Fruit fly (Drosophila melanogaster) whole organism, embryonic: Measurements from ENCODE around the gene CG7781.

Source experiments
- Ada2b ChIP-seq: fragments of 200-800 bp; sonication (Bioruptor generic); IDR thresholded peaks from 2 replicates; pipeline ENCODE4 v1.3.6; 2022; ENCODE audit warnings: missing biosample characterization, missing genetic modification characterization
- Adf1 ChIP-seq: fragments of 200-800 bp; sonication (Bioruptor generic); IDR thresholded peaks from 2 replicates; pipeline ENCODE4 v1.3.6; 2022; ENCODE audit warnings: missing biosample characterization, missing genetic modification characterization
- Atf6 ChIP-seq: fragments of 200-800 bp; sonication (Bioruptor generic); IDR thresholded peaks from 2 replicates; pipeline ENCODE4 v1.3.6; 2022; ENCODE audit warnings: missing biosample characterization, missing genetic modification characterization
- B-H2 ChIP-seq: fragments of 200-800 bp; sonication (Bioruptor generic); optimal IDR thresholded peaks from 2 replicates; lab custom pipeline; 2018; ENCODE audit warnings: missing biosample characterization, mild to moderate bottlenecking, missing genetic modification characterization
- CG10565 ChIP-seq: fragments of 200-800 bp; sonication (Bioruptor generic); optimal IDR thresholded peaks from 3 replicates; lab custom pipeline; 2016; ENCODE audit warnings: missing biosample characterization, mild to moderate bottlenecking, missing genetic modification characterization
- CG12299 ChIP-seq: fragments of 200-800 bp; sonication (Bioruptor generic); optimal IDR thresholded peaks from 2 replicates; lab custom pipeline; 2018; ENCODE audit warnings: missing biosample characterization, mild to moderate bottlenecking, missing genetic modification characterization
- CG12659 ChIP-seq: fragments of 200-800 bp; sonication (Bioruptor generic); optimal IDR thresholded peaks from 3 replicates; lab custom pipeline; 2017; ENCODE audit warnings: mild to moderate bottlenecking, missing biosample characterization, missing genetic modification reagents, missing genetic modification characterization
- CG13894 ChIP-seq: fragments of 200-800 bp; sonication (Bioruptor generic); optimal IDR thresholded peaks from 3 replicates; lab custom pipeline; 2018; ENCODE audit warnings: missing biosample characterization, mild to moderate bottlenecking, missing genetic modification characterization, moderate library complexity
- CG16779 ChIP-seq: fragments of 200-800 bp; sonication (Bioruptor generic); IDR thresholded peaks from 2 replicates; pipeline ENCODE4 v1.3.6; 2022; ENCODE audit warnings: missing biosample characterization, missing genetic modification characterization
- CG16815 ChIP-seq: fragments of 200-800 bp; sonication (Bioruptor generic); optimal IDR thresholded peaks from 3 replicates; lab custom pipeline; 2017; ENCODE audit warnings: missing biosample characterization, mild to moderate bottlenecking, missing genetic modification characterization
- CG17359 ChIP-seq: fragments of 200-800 bp; sonication (Bioruptor generic); optimal IDR thresholded peaks from 3 replicates; lab custom pipeline; 2018; ENCODE audit warnings: missing biosample characterization, mild to moderate bottlenecking, missing genetic modification characterization, moderate library complexity
- CG18262 ChIP-seq: fragments of 200-800 bp; optimal IDR thresholded peaks from 3 replicates; lab custom pipeline; 2019; ENCODE audit warnings: missing biosample characterization, mild to moderate bottlenecking, missing genetic modification characterization, moderate library complexity
- CG32532 ChIP-seq: fragments of 200-800 bp; sonication (Bioruptor generic); IDR thresholded peaks from 2 replicates; pipeline ENCODE4 v1.3.6; 2022; ENCODE audit warnings: missing biosample characterization, missing genetic modification characterization
- CG33557 ChIP-seq: fragments of 200-800 bp; sonication (Bioruptor generic); optimal IDR thresholded peaks from 2 replicates; lab custom pipeline; 2019; ENCODE audit warnings: missing biosample characterization, mild to moderate bottlenecking, missing genetic modification characterization, moderate library complexity
- CG6683 ChIP-seq: fragments of 200-800 bp; sonication (Bioruptor generic); optimal IDR thresholded peaks from 2 replicates; lab custom pipeline; 2017; ENCODE audit warnings: missing biosample characterization, mild to moderate bottlenecking, missing genetic modification characterization, missing genetic modification reagents
- CG8944 ChIP-seq: fragments of 200-800 bp; sonication (Bioruptor generic); optimal IDR thresholded peaks from 3 replicates; lab custom pipeline; 2016; ENCODE audit warnings: missing biosample characterization, missing genetic modification characterization
- CG9727 ChIP-seq: fragments of 200-800 bp; sonication (Bioruptor generic); optimal IDR thresholded peaks from 3 replicates; lab custom pipeline; 2017; ENCODE audit warnings: missing biosample characterization, mild to moderate bottlenecking, missing genetic modification characterization
- CTCF ChIP-seq: fragments of 200-800 bp; sonication (Bioruptor generic); optimal IDR thresholded peaks from 2 replicates; lab custom pipeline; 2017; ENCODE audit warnings: missing biosample characterization, mild to moderate bottlenecking, missing genetic modification characterization, moderate library complexity
- Deaf1 ChIP-seq: fragments of 200-800 bp; optimal IDR thresholded peaks from 3 replicates; lab custom pipeline; 2019; ENCODE audit warnings: missing biosample characterization, mild to moderate bottlenecking, missing genetic modification characterization, moderate library complexity
- H15 ChIP-seq: fragments of 200-800 bp; sonication (Bioruptor generic); IDR thresholded peaks from 3 replicates; pipeline ENCODE4 v1.3.6; 2022; ENCODE audit warnings: missing biosample characterization, missing genetic modification characterization
- Hr78 ChIP-seq, 2 experiments: fragments of 200-800 bp in 1 of 2; fragments of >200 bp in 1 of 2; sonication (Bioruptor generic) in 1 of 2; optimal IDR thresholded peaks; 2 replicates each; lab custom pipeline; 2017 to 2019; ENCODE audit warnings: missing biosample characterization in 2 of 2, missing genetic modification characterization in 2 of 2, mild to moderate bottlenecking in 1 of 2, moderate library complexity in 1 of 2
- Jarid2 ChIP-seq: fragments of 200-800 bp; sonication (Bioruptor generic); optimal IDR thresholded peaks from 3 replicates; lab custom pipeline; 2017; ENCODE audit warnings: mild to moderate bottlenecking, missing biosample characterization, missing genetic modification reagents, missing genetic modification characterization
- NK7.1 ChIP-seq: fragments of 200-800 bp; sonication (Bioruptor generic); optimal IDR thresholded peaks from 3 replicates; lab custom pipeline; 2016; ENCODE audit warnings: missing biosample characterization, missing genetic modification characterization
- Ptx1 ChIP-seq: fragments of 200-800 bp; sonication (Bioruptor generic); IDR thresholded peaks from 2 replicates; pipeline ENCODE4 v1.3.6; 2022; ENCODE audit warnings: missing biosample characterization, missing genetic modification characterization
- Rfx ChIP-seq: fragments of 200-800 bp; sonication (Bioruptor generic); IDR thresholded peaks from 2 replicates; pipeline ENCODE4 v1.3.6; 2022; ENCODE audit warnings: missing biosample characterization, missing genetic modification characterization
- Ssrp ChIP-seq: fragments of 200-800 bp; sonication (Bioruptor generic); optimal IDR thresholded peaks from 2 replicates; lab custom pipeline; 2018; ENCODE audit warnings: missing biosample characterization, mild to moderate bottlenecking, missing genetic modification characterization, moderate library complexity
- ap ChIP-seq: fragments of 200-800 bp; sonication (Bioruptor generic); IDR thresholded peaks from 2 replicates; pipeline ENCODE4 v1.3.6; 2022; ENCODE audit warnings: missing biosample characterization, missing genetic modification characterization
- chinmo ChIP-seq: fragments of 200-800 bp; sonication (Bioruptor generic); IDR thresholded peaks from 4 replicates; pipeline ENCODE4 v1.3.6; 2022; ENCODE audit warnings: missing biosample characterization, missing genetic modification characterization; ENCODE audit not compliant: partially characterized antibody
- ci ChIP-seq: fragments of 200-800 bp; sonication (Bioruptor generic); IDR thresholded peaks from 3 replicates; pipeline ENCODE4 v1.3.6; 2022; ENCODE audit warnings: missing biosample characterization, missing genetic modification characterization
- cwo ChIP-seq: fragments of 200-800 bp; sonication (Bioruptor generic); optimal IDR thresholded peaks from 3 replicates; lab custom pipeline; 2017; ENCODE audit warnings: missing biosample characterization, missing genetic modification characterization, mild to moderate bottlenecking, moderate library complexity, missing genetic modification reagents
- dysf ChIP-seq: fragments of 200-800 bp; sonication (Bioruptor generic); IDR thresholded peaks from 3 replicates; pipeline ENCODE4 v1.3.6; 2022; ENCODE audit warnings: missing biosample characterization, missing genetic modification characterization
- grn ChIP-seq: fragments of 200-800 bp; sonication (Bioruptor generic); optimal IDR thresholded peaks from 3 replicates; lab custom pipeline; 2017; ENCODE audit warnings: missing biosample characterization, missing genetic modification characterization
- gt ChIP-seq: fragments of 200-800 bp; sonication (Bioruptor generic); IDR thresholded peaks from 2 replicates; pipeline ENCODE4 v1.3.6; 2022; ENCODE audit warnings: missing biosample characterization, missing genetic modification characterization
- lov ChIP-seq, 2 experiments: fragments of 200-800 bp in 1 of 2; fragments of >200 bp in 1 of 2; sonication (Bioruptor generic) in 1 of 2; IDR thresholded peaks in 1 of 2; optimal IDR thresholded peaks in 1 of 2; 2 replicates in 1 of 2; 3 replicates in 1 of 2; pipeline versions ENCODE4 v1.3.6 to Lab custom; 2017 to 2022; ENCODE audit warnings: missing biosample characterization in 1 of 2, missing genetic modification characterization in 1 of 2
- prd ChIP-seq, 3 experiments: fragments of >200 bp in 2 of 3; fragments of 200-800 bp in 1 of 3; sonication (Bioruptor generic) in 1 of 3; optimal IDR thresholded peaks in 2 of 3; IDR thresholded peaks in 1 of 3; 2 replicates in 2 of 3; 3 replicates in 1 of 3; pipeline versions ENCODE4 v1.3.6 to Lab custom; 2017 to 2022; ENCODE audit warnings: missing biosample characterization in 1 of 3, missing genetic modification characterization in 1 of 3
- sens ChIP-seq: fragments of 200-800 bp; sonication (Bioruptor generic); peaks from one replicate; lab custom pipeline; 2016; ENCODE audit warnings: missing biosample characterization, missing genetic modification characterization
- shn ChIP-seq: fragments of 200-800 bp; sonication (Bioruptor generic); optimal IDR thresholded peaks from 3 replicates; lab custom pipeline; 2016; ENCODE audit warnings: missing biosample characterization, missing genetic modification characterization
- sisA ChIP-seq: fragments of 200-800 bp; sonication (Bioruptor generic); IDR thresholded peaks from 2 replicates; pipeline ENCODE4 v1.3.6; 2022; ENCODE audit warnings: missing biosample characterization, missing genetic modification characterization
- slou ChIP-seq: fragments of 200-800 bp; sonication (Bioruptor generic); optimal IDR thresholded peaks from 3 replicates; lab custom pipeline; 2016; ENCODE audit warnings: missing biosample characterization, missing genetic modification characterization
- stc ChIP-seq: fragments of 200-800 bp; sonication (Bioruptor generic); IDR thresholded peaks from 2 replicates; pipeline ENCODE4 v1.3.6; 2022; ENCODE audit warnings: missing biosample characterization, missing genetic modification characterization
- tgo ChIP-seq: fragments of 200-800 bp; sonication (Bioruptor generic); IDR thresholded peaks from 3 replicates; pipeline ENCODE4 v1.3.6; 2022; ENCODE audit warnings: missing biosample characterization, missing genetic modification characterization
- trh ChIP-seq: fragments of 200-800 bp; sonication (Bioruptor generic); optimal IDR thresholded peaks from 2 replicates; lab custom pipeline; 2016; ENCODE audit warnings: missing biosample characterization, missing genetic modification characterization
- tx ChIP-seq: fragments of 200-800 bp; sonication (Bioruptor generic); optimal IDR thresholded peaks from 2 replicates; lab custom pipeline; 2016; ENCODE audit warnings: missing biosample characterization, missing genetic modification characterization

CG7781 gene

DNA sequence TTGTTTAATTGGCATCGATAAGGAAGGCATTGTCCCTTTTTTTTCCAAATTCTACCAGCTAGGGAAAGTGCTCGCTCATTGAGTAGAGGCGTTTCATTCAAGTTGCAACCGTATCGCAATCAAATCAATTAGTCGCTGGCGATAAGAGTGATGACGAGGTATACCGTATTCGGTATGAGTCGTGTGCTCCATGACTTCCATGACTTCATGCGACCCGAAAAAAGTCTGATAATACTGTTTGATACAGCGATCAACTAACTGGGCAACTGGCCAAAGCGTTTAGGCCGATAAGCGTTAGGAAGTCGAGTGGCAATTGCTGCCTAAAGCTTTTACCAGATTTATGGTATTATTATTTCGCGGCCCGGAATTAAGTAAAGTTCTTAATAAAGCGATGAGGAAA lies 19.3 kb upstream of the CG7781 start (continued):
- TF ChIP-seq trh (GFP tag; lab: Kevin White, UChicago) (no peak), Hr78 (GFP tag; optimal IDR thresholded peaks at IDR 0.05; lab: Kevin White, UChicago) (peak in 1 of 2 experiments; percentile 68), B-H2 (GFP tag; lab: Kevin White, UChicago) (peak; percentile 18), tx (GFP tag; lab: Kevin White, UChicago) (no peak), shn (no peak), CG12659 (GFP tag; lab: Kevin White, UChicago) (no peak), CG18262 (tag; lab: Kevin White, UChicago) (no peak), ap (GFP tag; lab: Robert Waterston, UW) (no peak), CG33557 (GFP tag; lab: Kevin White, UChicago) (no peak), NK7.1 (GFP tag; lab: Kevin White, UChicago) (no peak), grn (GFP tag; lab: Kevin White, UChicago) (peak; percentile 83), chinmo (GFP tag; lab: Robert Waterston, UW) (0 out of 4 replicates have a peak, but pooled peaks have one; percentile 37), H15 (no peak), gt (GFP tag; lab: Robert Waterston, UW) (no peak)

DNA sequence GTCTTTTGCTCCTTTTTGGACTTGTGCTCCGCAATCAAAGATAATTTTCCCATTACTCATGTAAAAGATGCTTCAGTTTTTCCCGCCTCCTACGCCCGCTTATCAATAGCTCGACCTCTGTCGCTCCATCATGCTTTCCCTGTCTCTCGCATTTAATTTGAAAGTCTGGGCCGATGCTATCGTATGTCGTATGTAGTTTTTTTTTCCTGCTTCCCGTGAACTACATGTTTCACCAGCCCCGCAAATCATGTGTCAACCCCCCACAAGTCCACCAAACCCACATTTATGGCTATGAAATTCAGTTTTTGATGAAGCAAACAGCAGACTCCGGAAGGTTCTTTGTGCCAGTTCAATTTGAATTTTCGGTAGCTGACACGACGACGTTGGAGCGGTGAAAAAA lies 17.2 kb upstream of the CG7781 start, which contains the start of gene CG14273:
CG14273 (plus strand) TSS at position 301 of the 400 bp plus-strand sequence.
- TF ChIP-seq sens (GFP tag; lab: Kevin White, UChicago): peak; percentile 11
- TF ChIP-seq stc (GFP tag; lab: Robert Waterston, UW): no peak

DNA sequence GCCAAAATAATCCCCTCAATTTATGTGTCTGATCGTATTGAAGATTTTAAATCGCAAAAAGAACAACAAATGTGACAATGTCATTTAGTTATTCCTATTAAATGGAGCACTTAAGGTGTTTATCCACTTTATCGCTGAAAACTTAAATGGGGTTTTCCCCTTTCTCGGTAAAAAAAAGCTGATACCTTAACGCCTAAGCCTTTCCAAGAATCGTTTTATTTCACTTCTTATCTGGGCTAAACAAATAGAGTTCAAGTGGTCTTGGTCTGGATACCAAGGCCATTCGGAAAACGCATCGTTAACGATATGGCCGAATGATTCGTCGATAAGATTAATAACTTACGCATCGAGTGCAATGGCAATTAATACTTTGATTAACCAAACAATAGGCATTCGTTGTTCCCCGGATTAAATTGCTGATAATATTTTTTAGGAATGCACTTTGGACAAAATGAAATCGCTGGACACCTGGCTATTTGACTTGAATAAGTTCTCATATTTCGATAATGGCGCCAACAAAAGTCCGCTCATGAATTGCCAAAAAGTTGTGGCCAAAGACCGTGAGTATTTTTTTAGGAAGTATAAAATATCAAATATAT lies 14.6 kb upstream of the CG7781 start:
- no peak for TF ChIP-seq Rfx
- no peak for TF ChIP-seq CG12299 (tag; lab: Kevin White, UChicago)
- TF ChIP-seq slou (GFP tag; lab: Kevin White, UChicago): no peak

- TF ChIP-seq CG13894 (tag; lab: Kevin White, UChicago) (peak; percentile 38), CG16815 (no peak), CTCF (GFP tag; lab: Kevin White, UChicago) (no peak), sisA (GFP tag; lab: Robert Waterston, UW) (0 out of 2 replicates have a peak, but pooled peaks have one; percentile 9), Deaf1 (peak; percentile 93), CG9727 (GFP tag; lab: Kevin White, UChicago) (no peak), CG16779 (GFP tag; lab: Robert Waterston, UW) (0 out of 2 replicates have a peak, but pooled peaks have one; percentile 19), Ptx1 (GFP tag; lab: Robert Waterston, UW) (no peak)
Observed at dm6 chr2L:8338039-8338438, 12.8 kb upstream of the CG7781 start, which contains the start of gene witty. Gene witty (plus strand): TSS chr2L:8338287.

dm6 chr2L:8334705-8335104 lies 9.5 kb upstream of the CG7781 start:
- no peak for TF ChIP-seq prd (optimal IDR thresholded peaks at IDR 0.05; lab: Kevin White, UChicago)
- 0 out of 3 replicates have a peak, but pooled peaks have one; percentile 36 for TF ChIP-seq prd (GFP tag; IDR thresholded peaks at IDR 0.05; lab: Robert Waterston, UW)
- TF ChIP-seq tgo: no peak
- TF ChIP-seq dysf: no peak
- no peak for TF ChIP-seq Jarid2 (GFP tag; lab: Kevin White, UChicago)
- TF ChIP-seq chinmo (GFP tag; lab: Robert Waterston, UW): 0 out of 4 replicates have a peak, but pooled peaks have one; percentile 68
- TF ChIP-seq CG32532 (GFP tag; lab: Robert Waterston, UW): 0 out of 2 replicates have a peak, but pooled peaks have one; percentile 32
- TF ChIP-seq CG17359 (tag; lab: Kevin White, UChicago): no peak
- TF ChIP-seq CG10565 (GFP tag; lab: Kevin White, UChicago): no peak
- no peak for TF ChIP-seq lov (optimal IDR thresholded peaks at IDR 0.05; lab: Kevin White, UChicago)
- TF ChIP-seq lov (GFP tag; IDR thresholded peaks at IDR 0.05; lab: Robert Waterston, UW): peak; percentile 66; the same call in 1 of the 3 replicates
- TF ChIP-seq CG8944: no peak
- 0 out of 2 replicates have a peak, but pooled peaks have one; percentile 15 for TF ChIP-seq stc (GFP tag; lab: Robert Waterston, UW)
- TF ChIP-seq Atf6 (GFP tag; lab: Robert Waterston, UW): 0 out of 2 replicates have a peak, but pooled peaks have one; percentile 8
- no peak for TF ChIP-seq Ada2b (GFP tag; lab: Robert Waterston, UW)
- TF ChIP-seq CG6683 (GFP tag; lab: Kevin White, UChicago): no peak
- no peak for TF ChIP-seq Adf1 (GFP tag; lab: Robert Waterston, UW)
- TF ChIP-seq ci (GFP tag; lab: Robert Waterston, UW): peak; percentile 74; the same call in 2 of the 3 replicates
- no peak for TF ChIP-seq Ssrp (tag; lab: Kevin White, UChicago)
- TF ChIP-seq cwo (GFP tag; lab: Kevin White, UChicago): peak; percentile 10
